Worm (Caenorhabditis elegans) whole organism, mixed stage, embryonic: ENCODE data around the gene B0281.1.

Experiments
- M03D4.4 ChIP-seq: sonication (generic microtip); optimal IDR thresholded peaks from 2 replicates; lab custom pipeline; 2017; ENCODE audit warnings: mild to moderate bottlenecking, missing genetic modification characterization, missing compliant biosample characterization
- bed-3 ChIP-seq: fragments of 200-800 bp; sonication (Bioruptor generic); optimal IDR thresholded peaks from 3 replicates; lab custom pipeline; 2018; ENCODE audit warnings: mild to moderate bottlenecking, missing genetic modification characterization, moderate library complexity, missing compliant biosample characterization
- blmp-1 ChIP-seq: fragments of 150-350 bp; optimal IDR thresholded peaks from 2 replicates; lab custom pipeline; 2014; ENCODE audit warnings: missing biosample characterization, missing genetic modification characterization
- ceh-39 ChIP-seq: fragments of 150-350 bp; optimal IDR thresholded peaks from 2 replicates; lab custom pipeline; 2014; ENCODE audit warnings: missing biosample characterization, missing genetic modification characterization
- ceh-43 ChIP-seq: fragments of 200-800 bp; sonication (Bioruptor generic); optimal IDR thresholded peaks from 2 replicates; lab custom pipeline; 2018; ENCODE audit warnings: mild to moderate bottlenecking, missing genetic modification characterization, moderate library complexity, missing compliant biosample characterization
- ces-1 ChIP-seq: fragments of 150-350 bp; optimal IDR thresholded peaks from 2 replicates; lab custom pipeline; 2014; ENCODE audit warnings: missing biosample characterization, missing genetic modification reagents, missing genetic modification characterization
- cnd-1 ChIP-seq: fragments of 200-800 bp; sonication (Bioruptor generic); optimal IDR thresholded peaks from 2 replicates; lab custom pipeline; 2018; ENCODE audit warnings: mild to moderate bottlenecking, missing genetic modification characterization, missing compliant biosample characterization
- drap-1 ChIP-seq: fragments of 200-800 bp; sonication (Bioruptor generic); optimal IDR thresholded peaks from 3 replicates; lab custom pipeline; 2018; ENCODE audit warnings: mild to moderate bottlenecking, missing genetic modification characterization, missing compliant biosample characterization
- elt-1 ChIP-seq: sonication (generic microtip); optimal IDR thresholded peaks from 2 replicates; lab custom pipeline; 2017; ENCODE audit warnings: missing genetic modification characterization, mild to moderate bottlenecking, missing compliant biosample characterization, antibody characterized with exemption, moderate library complexity, borderline replicate concordance; ENCODE audit not compliant: insufficient read depth
- flh-1 ChIP-seq: fragments of 200-800 bp; sonication (Bioruptor generic); optimal IDR thresholded peaks from 2 replicates; lab custom pipeline; 2018; ENCODE audit warnings: mild to moderate bottlenecking, missing genetic modification characterization, moderate library complexity, missing compliant biosample characterization
- ham-2 ChIP-seq: fragments of 200-800 bp; sonication (Bioruptor generic); optimal IDR thresholded peaks from 2 replicates; lab custom pipeline; 2018; ENCODE audit warnings: mild to moderate bottlenecking, missing genetic modification characterization, missing compliant biosample characterization
- hlh-1 ChIP-seq: fragments of 150-350 bp; optimal IDR thresholded peaks from 2 replicates; lab custom pipeline; 2014; ENCODE audit warnings: missing biosample characterization, missing genetic modification reagents, missing genetic modification characterization
- lin-13 ChIP-seq: fragments of 150-350 bp; optimal IDR thresholded peaks from 2 replicates; lab custom pipeline; 2014; ENCODE audit warnings: missing biosample characterization, missing genetic modification characterization
- lin-32 ChIP-seq: fragments of 200-800 bp; sonication (Bioruptor generic); optimal IDR thresholded peaks from 2 replicates; lab custom pipeline; 2018; ENCODE audit warnings: mild to moderate bottlenecking, missing genetic modification characterization, missing compliant biosample characterization
- mab-5 ChIP-seq: fragments of 150-350 bp; optimal IDR thresholded peaks from 2 replicates; lab custom pipeline; 2014; ENCODE audit warnings: missing biosample characterization, missing genetic modification characterization
- mep-1 ChIP-seq: fragments of 150-350 bp; optimal IDR thresholded peaks from 2 replicates; lab custom pipeline; 2017; ENCODE audit warnings: missing biosample characterization, missing genetic modification reagents, missing genetic modification characterization, inconsistent platforms
- mls-2 ChIP-seq: sonication (generic microtip); optimal IDR thresholded peaks from 2 replicates; lab custom pipeline; 2016; ENCODE audit warnings: mild to moderate bottlenecking, missing genetic modification characterization, moderate library complexity, missing compliant biosample characterization
- nhr-12 ChIP-seq: fragments of 150-350 bp; optimal IDR thresholded peaks from 2 replicates; lab custom pipeline; 2014; ENCODE audit warnings: missing biosample characterization, missing genetic modification characterization
- nhr-2 ChIP-seq: fragments of 150-350 bp; optimal IDR thresholded peaks from 2 replicates; lab custom pipeline; 2014; ENCODE audit warnings: missing biosample characterization, missing genetic modification characterization
- nhr-237 ChIP-seq: fragments of 150-350 bp; optimal IDR thresholded peaks from 2 replicates; lab custom pipeline; 2014; ENCODE audit warnings: missing biosample characterization, missing genetic modification characterization
- nhr-28 ChIP-seq: fragments of 150-350 bp; optimal IDR thresholded peaks from 2 replicates; lab custom pipeline; 2014; ENCODE audit warnings: missing biosample characterization, missing genetic modification characterization
- sem-2 ChIP-seq: fragments of 200-800 bp; sonication (Bioruptor generic); optimal IDR thresholded peaks from 2 replicates; lab custom pipeline; 2018; ENCODE audit warnings: mild to moderate bottlenecking, missing genetic modification characterization, missing compliant biosample characterization
- snpc-4 ChIP-seq: fragments of 150-350 bp; optimal IDR thresholded peaks from 2 replicates; lab custom pipeline; 2014; ENCODE audit warnings: missing biosample characterization, missing genetic modification characterization
- sptf-1 ChIP-seq: sonication (generic microtip); optimal IDR thresholded peaks from 2 replicates; lab custom pipeline; 2017; ENCODE audit warnings: mild to moderate bottlenecking, missing genetic modification characterization, moderate library complexity, missing compliant biosample characterization
- tbx-8 ChIP-seq: fragments of 200-800 bp; sonication (Bioruptor generic); optimal IDR thresholded peaks from 2 replicates; lab custom pipeline; 2018; ENCODE audit warnings: mild to moderate bottlenecking, missing genetic modification characterization, moderate library complexity, missing compliant biosample characterization
- unc-120 ChIP-seq: sonication (generic microtip); optimal IDR thresholded peaks from 2 replicates; lab custom pipeline; 2017; ENCODE audit warnings: missing genetic modification characterization, missing compliant biosample characterization; ENCODE audit not compliant: poor library complexity, severe bottlenecking
- unc-39 ChIP-seq: fragments of 150-350 bp; optimal IDR thresholded peaks from 2 replicates; lab custom pipeline; 2014; ENCODE audit warnings: missing biosample characterization, missing genetic modification characterization
- zip-8 ChIP-seq: fragments of 150-350 bp; optimal IDR thresholded peaks from 2 replicates; lab custom pipeline; 2014; ENCODE audit warnings: missing biosample characterization, missing genetic modification characterization
- ztf-11 ChIP-seq: fragments of 150-350 bp; optimal IDR thresholded peaks from 2 replicates; lab custom pipeline; 2014; ENCODE audit warnings: missing biosample characterization, missing genetic modification characterization

The B0281.1 gene

ce11 chrII:2292549-2292948 is 20.3 kb upstream of the B0281.1 start:
- no peak for TF ChIP-seq drap-1
- TF ChIP-seq, all 35 proteins: peak for 0

ce11 chrII:2295817-2296315 is 17.0 kb upstream of the B0281.1 start, which contains the start of gene fbxc-25:
Gene fbxc-25 (minus strand): TSS chrII:2296265.
- TF ChIP-seq drap-1 (no peak), mls-2 (tag; lab: Kevin White, UChicago) (no peak), cnd-1 (tag; lab: Kevin White, UChicago) (no peak), sem-2 (GFP tag; lab: Kevin White, UChicago) (no peak), hlh-1 (tag; lab: Kevin White, UChicago) (no peak), ztf-11 (tag; lab: Kevin White, UChicago) (no peak), ham-2 (GFP tag; lab: Kevin White, UChicago) (no peak), M03D4.4 (tag; lab: Kevin White, UChicago) (no peak), unc-39 (no peak), nhr-12 (no peak), ceh-43 (GFP tag; lab: Kevin White, UChicago) (no peak), nhr-28 (tag; lab: Kevin White, UChicago) (no peak), blmp-1 (tag; lab: Kevin White, UChicago) (no peak)

ce11 chrII:2298742-2299141 is 14.1 kb upstream of the B0281.1 start, which contains the start of gene B0281.4:
Gene B0281.4 (minus strand): TSS chrII:2298842.
- TF ChIP-seq mls-2 (tag; lab: Kevin White, UChicago) (no peak), nhr-237 (tag; lab: Kevin White, UChicago) (no peak), flh-1 (no peak), unc-120 (tag; lab: Kevin White, UChicago) (no peak), nhr-28 (tag; lab: Kevin White, UChicago) (no peak)

- TF ChIP-seq lin-13 (tag; lab: Kevin White, UChicago) (no peak), snpc-4 (tag; lab: Kevin White, UChicago) (no peak), cnd-1 (tag; lab: Kevin White, UChicago) (no peak), nhr-2 (tag; lab: Kevin White, UChicago) (peak; percentile 37), ceh-39 (tag; lab: Kevin White, UChicago) (peak; percentile 21), unc-120 (tag; lab: Kevin White, UChicago) (no peak), elt-1 (tag; lab: Kevin White, UChicago) (no peak), bed-3 (GFP tag; lab: Kevin White, UChicago) (no peak)
These were observed 12.0 kb upstream of the B0281.1 start, which contains the start of gene B0281.5 for ce11 chrII:2300861-2301260. Gene B0281.5 (minus strand): TSS chrII:2300961.

ce11 chrII:2302330-2302729 is 10.5 kb upstream of the B0281.1 start, which contains the start of gene B0281.6:
Gene B0281.6 (minus strand): TSS chrII:2302430.
- TF ChIP-seq cnd-1 (tag; lab: Kevin White, UChicago): no peak
- TF ChIP-seq elt-1 (tag; lab: Kevin White, UChicago): no peak
- no peak for TF ChIP-seq blmp-1 (tag; lab: Kevin White, UChicago)
- TF ChIP-seq zip-8 (tag; lab: Kevin White, UChicago): no peak
- TF ChIP-seq mab-5: no peak
- no peak for TF ChIP-seq ces-1
- TF ChIP-seq tbx-8 (GFP tag; lab: Kevin White, UChicago): no peak
- TF ChIP-seq unc-120 (tag; lab: Kevin White, UChicago): no peak
- TF ChIP-seq nhr-28 (tag; lab: Kevin White, UChicago): no peak
- TF ChIP-seq ham-2 (GFP tag; lab: Kevin White, UChicago): no peak
- no peak for TF ChIP-seq ceh-39 (tag; lab: Kevin White, UChicago)
- no peak for TF ChIP-seq snpc-4 (tag; lab: Kevin White, UChicago)
- TF ChIP-seq hlh-1 (tag; lab: Kevin White, UChicago): no peak
- no peak for TF ChIP-seq lin-32

ce11 chrII:2304575-2304974 is 8.3 kb upstream of the B0281.1 start:
- TF ChIP-seq mep-1 (tag; lab: Kevin White, UChicago): no peak
- TF ChIP-seq ceh-43 (GFP tag; lab: Kevin White, UChicago): no peak
- TF ChIP-seq lin-32: no peak
- no peak for TF ChIP-seq sptf-1 (tag; lab: Kevin White, UChicago)
- TF ChIP-seq snpc-4 (tag; lab: Kevin White, UChicago): no peak
